Fruit fly (Drosophila melanogaster) whole organism, pupa: ENCODE data around the gene beat-Ib.

ENCODE experiments used
- CG10348 ChIP-seq: fragments of 200-800 bp; sonication (Bioruptor generic); IDR thresholded peaks from 2 replicates; pipeline ENCODE4 v1.3.6; 2022; ENCODE audit warnings: missing biosample characterization, missing genetic modification characterization
- CG12605 ChIP-seq: fragments of 200-800 bp; sonication (Bioruptor generic); IDR thresholded peaks from 2 replicates; pipeline ENCODE4 v1.3.6; 2022; ENCODE audit warnings: missing biosample characterization, missing genetic modification characterization
- CG13204 ChIP-seq: fragments of 200-800 bp; sonication (Bioruptor generic); optimal IDR thresholded peaks from 2 replicates; lab custom pipeline; 2018; ENCODE audit warnings: missing biosample characterization, mild to moderate bottlenecking, missing genetic modification characterization, moderate library complexity
- CG14655 ChIP-seq: fragments of 200-800 bp; sonication (Bioruptor generic); optimal IDR thresholded peaks from 3 replicates; lab custom pipeline; 2017; ENCODE audit warnings: mild to moderate bottlenecking, missing biosample characterization, missing genetic modification reagents, missing genetic modification characterization
- CG15710 ChIP-seq: fragments of 200-800 bp; sonication (Bioruptor generic); optimal IDR thresholded peaks from 2 replicates; lab custom pipeline; 2018; ENCODE audit warnings: missing biosample characterization, mild to moderate bottlenecking, missing genetic modification characterization, moderate library complexity
- CG17806 ChIP-seq: fragments of 200-800 bp; sonication (Bioruptor generic); optimal IDR thresholded peaks from 2 replicates; lab custom pipeline; 2018; ENCODE audit warnings: missing biosample characterization, mild to moderate bottlenecking, missing genetic modification characterization, moderate library complexity
- CG32121 ChIP-seq: fragments of 200-800 bp; sonication (Bioruptor generic); IDR thresholded peaks from 2 replicates; pipeline ENCODE4 v1.3.6; 2022; ENCODE audit warnings: missing biosample characterization, missing genetic modification characterization
- CG34367 ChIP-seq: fragments of 200-800 bp; sonication (Bioruptor generic); optimal IDR thresholded peaks from 2 replicates; lab custom pipeline; 2018; ENCODE audit warnings: missing biosample characterization, mild to moderate bottlenecking, missing genetic modification characterization
- CG4496 ChIP-seq: fragments of 200-800 bp; sonication (Bioruptor generic); IDR thresholded peaks from 3 replicates; pipeline ENCODE4 v1.3.6; 2022; ENCODE audit warnings: missing biosample characterization, missing genetic modification characterization
- CG8159 ChIP-seq: fragments of 200-800 bp; sonication (Bioruptor generic); optimal IDR thresholded peaks from 3 replicates; lab custom pipeline; 2018; ENCODE audit warnings: missing biosample characterization, mild to moderate bottlenecking, missing genetic modification characterization, moderate library complexity
- CG8301 ChIP-seq: fragments of 200-800 bp; sonication (Bioruptor generic); optimal IDR thresholded peaks from 2 replicates; lab custom pipeline; 2018; ENCODE audit warnings: missing biosample characterization, mild to moderate bottlenecking, missing genetic modification characterization
- CG9948 ChIP-seq: fragments of 200-800 bp; sonication (Bioruptor generic); optimal IDR thresholded peaks from 2 replicates; lab custom pipeline; 2018; ENCODE audit warnings: missing biosample characterization, mild to moderate bottlenecking, missing genetic modification characterization, moderate library complexity
- D1 ChIP-seq: fragments of 200-800 bp; sonication (Bioruptor generic); optimal IDR thresholded peaks from 2 replicates; lab custom pipeline; 2018; ENCODE audit warnings: missing biosample characterization, mild to moderate bottlenecking, missing genetic modification characterization, moderate library complexity
- EcR ChIP-seq: fragments of 200-800 bp; sonication (Bioruptor generic); optimal IDR thresholded peaks from 3 replicates; lab custom pipeline; 2019; ENCODE audit warnings: missing biosample characterization, missing genetic modification characterization, mild to moderate bottlenecking, moderate library complexity, missing genetic modification reagents
- Ets98B ChIP-seq: fragments of 200-800 bp; sonication (Bioruptor generic); IDR thresholded peaks from 2 replicates; pipeline ENCODE4 v1.3.6; 2022; ENCODE audit warnings: missing biosample characterization, missing genetic modification characterization
- Pif1A ChIP-seq: fragments of 200-800 bp; sonication (Bioruptor generic); optimal IDR thresholded peaks from 3 replicates; lab custom pipeline; 2016; ENCODE audit warnings: missing biosample characterization, missing genetic modification characterization
- Pif1B ChIP-seq: fragments of 200-800 bp; sonication (Bioruptor generic); optimal IDR thresholded peaks from 3 replicates; lab custom pipeline; 2016; ENCODE audit warnings: missing biosample characterization, missing genetic modification characterization
- Snoo ChIP-seq: fragments of 200-800 bp; sonication (Bioruptor generic); optimal IDR thresholded peaks from 3 replicates; lab custom pipeline; 2017; ENCODE audit warnings: missing biosample characterization, mild to moderate bottlenecking, missing genetic modification characterization, inconsistent platforms
- fd96Ca ChIP-seq: fragments of 200-800 bp; sonication (Bioruptor generic); IDR thresholded peaks from 3 replicates; pipeline ENCODE4 v1.3.6; 2022; ENCODE audit warnings: missing biosample characterization, missing genetic modification characterization
- gl ChIP-seq: fragments of 200-800 bp; sonication (Bioruptor generic); optimal IDR thresholded peaks from 2 replicates; lab custom pipeline; 2018; ENCODE audit warnings: missing biosample characterization, mild to moderate bottlenecking, missing genetic modification characterization
- rn ChIP-seq: fragments of 200-800 bp; sonication (Bioruptor generic); IDR thresholded peaks from 2 replicates; pipeline ENCODE4 v1.3.6; 2022; ENCODE audit warnings: missing biosample characterization, missing genetic modification characterization

Gene beat-Ib

dm6 chr2L:15957558-15957957, 4.7 kb downstream of the beat-Ib start, which contains the start of gene CG18063:
TSS of gene CG18063 (plus strand) at chr2L:15957858.
- TF ChIP-seq Pif1B (GFP tag; lab: Kevin White, UChicago) (no peak), CG4496 (GFP tag; lab: Robert Waterston, UW) (no peak), CG8301 (tag; lab: Kevin White, UChicago) (no peak), CG8159 (no peak), CG9948 (tag; lab: Kevin White, UChicago) (no peak)

dm6 chr2L:15949457-15949856, 12.8 kb downstream of the beat-Ib start:
- TF ChIP-seq CG4496 (GFP tag; lab: Robert Waterston, UW) (no peak), Pif1A (GFP tag; lab: Kevin White, UChicago) (no peak), CG13204 (no peak), rn (GFP tag; lab: Robert Waterston, UW) (no peak)

DNA sequence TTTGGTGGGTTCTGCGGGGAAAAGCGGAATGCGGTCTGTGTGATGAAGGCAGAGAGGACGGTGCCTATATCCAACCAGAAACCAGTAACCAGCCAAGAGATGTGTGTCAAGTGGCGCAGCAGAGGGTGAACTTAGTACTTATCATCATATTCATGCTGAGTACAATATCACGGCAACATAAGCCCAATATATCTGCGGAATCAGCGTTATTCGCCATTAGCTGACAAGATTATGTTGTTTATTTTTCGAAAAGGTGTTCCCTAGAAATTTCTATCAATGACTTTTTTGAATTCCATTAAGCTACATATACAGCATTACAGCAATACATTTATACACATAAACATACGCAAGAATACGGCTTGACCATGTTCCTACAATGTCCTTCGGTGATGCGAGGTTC, 21.1 kb downstream of the beat-Ib start, which contains the start of gene CG12448:
CG12448 (plus strand) TSS at position 301 of the 400 bp plus-strand sequence.
- TF ChIP-seq CG34367 (no peak), Pif1B (GFP tag; lab: Kevin White, UChicago) (no peak), D1 (tag; lab: Kevin White, UChicago) (no peak), CG13204 (no peak), Pif1A (GFP tag; lab: Kevin White, UChicago) (no peak), CG12605 (GFP tag; lab: Robert Waterston, UW) (no peak), gl (tag; lab: Kevin White, UChicago) (no peak), CG32121 (GFP tag; lab: Robert Waterston, UW) (no peak), EcR (GFP tag; lab: Kevin White, UChicago) (no peak), CG14655 (no peak), CG9948 (tag; lab: Kevin White, UChicago) (no peak), CG8301 (tag; lab: Kevin White, UChicago) (no peak), CG4496 (GFP tag; lab: Robert Waterston, UW) (no peak), CG17806 (tag; lab: Kevin White, UChicago) (no peak), rn (GFP tag; lab: Robert Waterston, UW) (no peak), CG10348 (no peak)

DNA sequence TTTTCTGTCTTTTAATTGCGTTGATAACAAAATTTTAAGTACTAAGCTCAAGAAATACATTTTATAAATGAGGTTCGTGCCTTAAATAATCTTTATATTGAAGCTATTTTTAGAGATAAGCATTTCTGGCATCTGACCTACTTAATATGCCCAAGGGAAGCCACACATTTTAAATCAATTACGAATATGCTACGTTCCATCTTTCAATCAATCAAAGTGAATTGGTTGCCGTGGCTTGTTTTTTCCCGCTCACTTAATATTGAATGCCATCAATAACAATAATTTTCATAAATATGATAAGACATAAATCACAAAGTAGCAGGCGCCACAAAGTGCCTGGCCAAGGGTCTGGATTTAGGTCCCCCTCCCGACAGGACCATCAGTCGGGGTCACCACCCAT, 26.1 kb downstream of the beat-Ib start:
- TF ChIP-seq rn (GFP tag; lab: Robert Waterston, UW) (no peak), EcR (GFP tag; lab: Kevin White, UChicago) (no peak), CG12605 (GFP tag; lab: Robert Waterston, UW) (no peak), CG34367 (no peak), Pif1B (GFP tag; lab: Kevin White, UChicago) (no peak), D1 (tag; lab: Kevin White, UChicago) (no peak), CG13204 (no peak), CG15710 (tag; lab: Kevin White, UChicago) (no peak), CG10348 (no peak), fd96Ca (GFP tag; lab: Robert Waterston, UW) (no peak), CG8301 (tag; lab: Kevin White, UChicago) (no peak), CG9948 (tag; lab: Kevin White, UChicago) (no peak), CG17806 (tag; lab: Kevin White, UChicago) (no peak), CG14655 (no peak), CG8159 (no peak), Snoo (tag; lab: Kevin White, UChicago) (no peak), gl (tag; lab: Kevin White, UChicago) (no peak)

dm6 chr2L:15923095-15923494, 39.1 kb downstream of the beat-Ib start, which contains the start of gene CG4793:
TSS of gene CG4793 (plus strand) at chr2L:15923395.
- TF ChIP-seq CG13204 (no peak), gl (tag; lab: Kevin White, UChicago) (no peak), CG8159 (no peak), CG4496 (GFP tag; lab: Robert Waterston, UW) (no peak), CG9948 (tag; lab: Kevin White, UChicago) (no peak)
- TF ChIP-seq, all 21 proteins: peak for 0

- TF ChIP-seq CG32121 (GFP tag; lab: Robert Waterston, UW), result no peak
- TF ChIP-seq CG14655, result no peak
- TF ChIP-seq Snoo (tag; lab: Kevin White, UChicago), result no peak
- no peak for TF ChIP-seq CG4496 (GFP tag; lab: Robert Waterston, UW)
- TF ChIP-seq Pif1B (GFP tag; lab: Kevin White, UChicago), result no peak
- no peak for TF ChIP-seq CG17806 (tag; lab: Kevin White, UChicago)
- TF ChIP-seq fd96Ca (GFP tag; lab: Robert Waterston, UW), result no peak
- no peak for TF ChIP-seq Pif1A (GFP tag; lab: Kevin White, UChicago)
- TF ChIP-seq CG12605 (GFP tag; lab: Robert Waterston, UW), result no peak
Measured at dm6 chr2L:15916588-15916987, 45.6 kb downstream of the beat-Ib start, which contains the start of gene CG13244. TSS of gene CG13244 (plus strand) at chr2L:15916888.

- TF ChIP-seq CG15710 (tag; lab: Kevin White, UChicago), result no peak
- TF ChIP-seq fd96Ca (GFP tag; lab: Robert Waterston, UW), result no peak
- TF ChIP-seq CG32121 (GFP tag; lab: Robert Waterston, UW), result no peak
- TF ChIP-seq CG8159, result no peak
- TF ChIP-seq rn (GFP tag; lab: Robert Waterston, UW), result no peak
- TF ChIP-seq Snoo (tag; lab: Kevin White, UChicago), result no peak
- TF ChIP-seq CG10348, result no peak
- TF ChIP-seq Pif1B (GFP tag; lab: Kevin White, UChicago), result no peak
- no peak for TF ChIP-seq CG9948 (tag; lab: Kevin White, UChicago)
- no peak for TF ChIP-seq gl (tag; lab: Kevin White, UChicago)
- TF ChIP-seq Pif1A (GFP tag; lab: Kevin White, UChicago), result no peak
- no peak for TF ChIP-seq CG12605 (GFP tag; lab: Robert Waterston, UW)
- no peak for TF ChIP-seq EcR (GFP tag; lab: Kevin White, UChicago)
- TF ChIP-seq Ets98B (GFP tag; lab: Robert Waterston, UW), result no peak
- TF ChIP-seq CG34367, result no peak
- TF ChIP-seq CG13204, result no peak
- no peak for TF ChIP-seq D1 (tag; lab: Kevin White, UChicago)
- TF ChIP-seq CG14655, result no peak
- TF ChIP-seq CG4496 (GFP tag; lab: Robert Waterston, UW), result no peak
Measured at dm6 chr2L:15913674-15914037, 48.6 kb downstream of the beat-Ib start.
